Worm (Caenorhabditis elegans): Measurements from ENCODE around the gene marc-1.

DNA sequence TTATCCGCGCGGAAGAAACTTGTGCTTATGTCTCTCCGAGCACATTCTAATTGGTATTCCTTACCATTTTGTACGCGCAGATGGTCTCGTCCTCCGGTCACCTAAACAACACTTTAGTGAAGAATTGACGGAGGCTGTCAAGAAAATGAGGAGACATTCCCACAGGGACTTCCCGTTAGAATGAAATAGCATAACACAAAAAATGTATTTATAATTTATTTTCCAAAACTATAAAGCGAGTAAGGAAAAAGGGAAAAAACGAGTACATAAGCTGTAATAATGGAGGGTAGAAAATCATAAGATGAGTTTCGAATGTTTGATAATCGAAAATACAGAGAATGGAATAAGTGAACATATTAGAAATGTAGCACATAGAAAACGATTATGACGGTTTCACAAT is 36.2 kb downstream of the marc-1 start, which contains the start of gene F46B6.12:
- TF ChIP-seq B0336.3 (GFP tag; IDR thresholded peaks at IDR 0.05) (no peak), ztf-6 (GFP tag; IDR thresholded peaks at IDR 0.05) (no peak), ama-1 (optimal IDR thresholded peaks at IDR 0.05) (no peak), ama-1 (GFP tag; optimal IDR thresholded peaks at IDR 0.05) (no peak), hlh-12 (tag; optimal IDR thresholded peaks at IDR 0.05) (no peak), K12H6.12 (tag; optimal IDR thresholded peaks at IDR 0.05) (no peak), pha-4 (tag; optimal IDR thresholded peaks at IDR 0.05) (no peak)

Measured in whole organism, young adult.